Fruit fly (Drosophila melanogaster) whole organism, embryonic: ENCODE results near the gene Hs6st.

Source experiments
- CG15073 ChIP-seq: fragments of 200-800 bp; sonication (Bioruptor generic); optimal IDR thresholded peaks from 2 replicates; lab custom pipeline; 2016; ENCODE audit warnings: missing biosample characterization, missing genetic modification characterization
- CG31441 ChIP-seq: fragments of 200-800 bp; sonication (Bioruptor generic); IDR thresholded peaks from 2 replicates; pipeline ENCODE4 v1.3.6; 2022; ENCODE audit warnings: missing biosample characterization, missing genetic modification characterization
- CG9932 ChIP-seq: fragments of 200-800 bp; sonication (Bioruptor generic); IDR thresholded peaks from 2 replicates; pipeline ENCODE4 v1.3.6; 2022; ENCODE audit warnings: missing biosample characterization, missing genetic modification characterization
- Fer1 ChIP-seq: fragments of 200-800 bp; sonication (Bioruptor generic); optimal IDR thresholded peaks from 2 replicates; lab custom pipeline; 2017; ENCODE audit warnings: missing biosample characterization, mild to moderate bottlenecking, missing genetic modification characterization
- Gug ChIP-seq: fragments of 200-800 bp; sonication (Bioruptor generic); IDR thresholded peaks from 4 replicates; pipeline ENCODE4 v1.3.6; 2022; ENCODE audit warnings: missing biosample characterization, missing genetic modification characterization
- Hmr ChIP-seq: fragments of 200-800 bp; sonication (Bioruptor generic); optimal IDR thresholded peaks from 3 replicates; lab custom pipeline; 2017; ENCODE audit warnings: mild to moderate bottlenecking, missing biosample characterization, missing genetic modification reagents, missing genetic modification characterization
- Hsf ChIP-seq: fragments of 200-800 bp; sonication (Bioruptor generic); optimal IDR thresholded peaks from 3 replicates; lab custom pipeline; 2016; ENCODE audit warnings: missing biosample characterization, missing genetic modification characterization
- br ChIP-seq: fragments of >200 bp; optimal IDR thresholded peaks from 2 replicates; lab custom pipeline; 2017
- kah ChIP-seq: fragments of 200-800 bp; sonication (Bioruptor generic); optimal IDR thresholded peaks from 2 replicates; lab custom pipeline; 2018; ENCODE audit warnings: missing biosample characterization, mild to moderate bottlenecking, missing genetic modification characterization
- twi ChIP-seq: fragments of 200-800 bp; optimal IDR thresholded peaks from 2 replicates; lab custom pipeline; 2019; ENCODE audit warnings: missing biosample characterization, mild to moderate bottlenecking, missing genetic modification characterization, moderate library complexity
- vfl ChIP-seq: fragments of 200-800 bp; sonication (Bioruptor generic); optimal IDR thresholded peaks from 2 replicates; lab custom pipeline; 2016; ENCODE audit warnings: missing biosample characterization, missing genetic modification characterization

dm6 chr3R:20042457-20042856 is 34.1 kb upstream of the Hs6st start, which contains the start of the genes CG33934 and Indy-2:
- TF ChIP-seq br (lab: Kevin White, UChicago) (no peak), twi (tag; lab: Kevin White, UChicago) (no peak), Hsf (GFP tag; lab: Kevin White, UChicago) (no peak), Gug (GFP tag; lab: Robert Waterston, UW) (no peak), Fer1 (no peak), CG9932 (GFP tag; lab: Robert Waterston, UW) (no peak), kah (GFP tag; lab: Kevin White, UChicago) (no peak), CG15073 (GFP tag; lab: Kevin White, UChicago) (no peak), CG31441 (GFP tag; lab: Robert Waterston, UW) (no peak), vfl (GFP tag; lab: Kevin White, UChicago) (no peak), Hmr (GFP tag; lab: Kevin White, UChicago) (no peak)
